Worm (Caenorhabditis elegans): ENCODE data around the gene tsp-8.
A peak's percentile ranks its signal among the peaks of the same experiment; 100 is the strongest.

Gene tsp-8

ce11 chrX:14729319-14729718 lies at the start of gene tsp-8:
tsp-8 (minus strand) TSS chrX:14729503.
- TF ChIP-seq elt-2 (tag; optimal IDR thresholded peaks at IDR 0.05) (no peak), ceh-18 (tag; optimal IDR thresholded peaks at IDR 0.05) (peak; percentile 6)

- TF ChIP-seq odd-2 (tag; optimal IDR thresholded peaks at IDR 0.05): no peak
- TF ChIP-seq pha-2 (tag; optimal IDR thresholded peaks at IDR 0.05): no peak
- no peak for TF ChIP-seq ets-4 (tag; optimal IDR thresholded peaks at IDR 0.05)
- TF ChIP-seq unc-42 (tag; optimal IDR thresholded peaks at IDR 0.05): peak; percentile 78
- no peak for TF ChIP-seq ceh-30 (tag; optimal IDR thresholded peaks at IDR 0.05)
- TF ChIP-seq mec-3 (tag; optimal IDR thresholded peaks at IDR 0.05; ENCODE audit: borderline replicate concordance): no peak
- no peak for TF ChIP-seq pqm-1 (tag; optimal IDR thresholded peaks at IDR 0.05)
- TF ChIP-seq ceh-24 (tag; optimal IDR thresholded peaks at IDR 0.05): no peak
- no peak for TF ChIP-seq nfya-1 (tag; optimal IDR thresholded peaks at IDR 0.05)
- TF ChIP-seq lim-6 (tag; optimal IDR thresholded peaks at IDR 0.05): no peak
- TF ChIP-seq hlh-13 (GFP tag; optimal IDR thresholded peaks at IDR 0.05): no peak
- TF ChIP-seq ceh-31 (tag; optimal IDR thresholded peaks at IDR 0.05): peak; percentile 22
- no peak for TF ChIP-seq C08G9.2 (tag; optimal IDR thresholded peaks at IDR 0.05)
- TF ChIP-seq pax-1 (tag; optimal IDR thresholded peaks at IDR 0.05): no peak
- TF ChIP-seq pha-4 (tag; optimal IDR thresholded peaks at IDR 0.05): no peak
- TF ChIP-seq pat-9 (tag; optimal IDR thresholded peaks at IDR 0.05): no peak
- no peak for TF ChIP-seq ceh-45 (GFP tag; IDR thresholded peaks at IDR 0.05)
These were observed 48.8 kb upstream of the tsp-8 start for ce11 chrX:14778112-14778511.

DNA sequence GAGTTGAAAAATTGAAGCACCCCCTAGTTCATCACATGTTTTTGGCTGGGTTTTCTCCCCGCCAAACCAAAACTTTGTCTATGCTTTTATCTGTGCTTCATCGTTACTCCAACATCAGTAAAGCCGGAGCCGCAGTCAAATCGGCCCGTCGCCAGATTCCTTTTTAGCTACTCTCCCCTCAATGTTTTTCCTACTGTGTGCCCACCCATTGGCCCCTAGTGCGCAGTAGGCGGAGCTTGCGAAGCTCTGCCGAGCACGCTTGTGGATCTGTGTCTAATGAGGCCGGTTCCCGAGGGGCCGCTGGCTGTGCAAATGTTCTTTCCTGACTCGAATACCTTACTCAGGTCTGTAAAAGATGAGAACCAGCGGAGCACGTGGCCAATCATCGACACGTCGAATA lies 47.0 kb upstream of the tsp-8 start:
- TF ChIP-seq hlh-15 (tag; optimal IDR thresholded peaks at IDR 0.05): no peak
- TF ChIP-seq unc-3 (GFP tag; conservative IDR thresholded peaks at IDR 0.05): 0 out of 2 replicates have a peak, but pooled peaks have one; percentile 48
- no peak for TF ChIP-seq unc-3 (tag; optimal IDR thresholded peaks at IDR 0.05)
- peak; percentile 21 for TF ChIP-seq nfya-1 (tag; optimal IDR thresholded peaks at IDR 0.05)
- TF ChIP-seq elt-2 (tag; optimal IDR thresholded peaks at IDR 0.05): no peak

DNA sequence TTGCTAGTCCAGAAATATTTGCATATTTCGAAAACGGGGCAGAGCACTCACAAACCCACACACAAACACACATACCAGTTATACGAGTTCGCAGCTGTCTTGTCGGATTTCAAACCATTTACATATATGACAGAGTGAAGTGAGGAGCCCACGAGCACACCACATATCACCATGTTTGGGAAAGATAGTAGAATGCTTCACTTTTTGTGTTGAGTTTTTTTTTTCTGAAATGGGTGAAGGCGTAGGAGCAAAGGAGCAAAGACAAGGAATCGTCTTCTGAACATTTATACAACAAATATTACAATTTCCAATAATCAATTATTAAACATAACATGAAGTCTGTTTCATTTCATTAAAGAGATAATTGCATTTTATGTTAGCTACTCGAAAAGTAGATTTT lies 45.9 kb upstream of the tsp-8 start:
- TF ChIP-seq pha-4 (tag; optimal IDR thresholded peaks at IDR 0.05) (no peak), fax-1 (tag; optimal IDR thresholded peaks at IDR 0.05) (no peak), ref-2 (tag; optimal IDR thresholded peaks at IDR 0.05) (no peak), fkh-6 (tag; optimal IDR thresholded peaks at IDR 0.05) (no peak), elt-4 (tag; optimal IDR thresholded peaks at IDR 0.05) (no peak), che-1 (tag; optimal IDR thresholded peaks at IDR 0.05) (no peak), ceh-45 (GFP tag; IDR thresholded peaks at IDR 0.05) (no peak), npax-4 (tag; optimal IDR thresholded peaks at IDR 0.05) (no peak), hlh-30 (tag; optimal IDR thresholded peaks at IDR 0.05; ENCODE audit: insufficient read depth) (no peak), pros-1 (tag; optimal IDR thresholded peaks at IDR 0.05) (no peak), hlh-13 (GFP tag; optimal IDR thresholded peaks at IDR 0.05) (no peak), K02D7.2 (tag; optimal IDR thresholded peaks at IDR 0.05) (no peak), sox-4 (tag; optimal IDR thresholded peaks at IDR 0.05) (no peak), fkh-10 (GFP tag; optimal IDR thresholded peaks at IDR 0.05) (no peak), ets-4 (tag; optimal IDR thresholded peaks at IDR 0.05) (no peak), dve-1 (tag; optimal IDR thresholded peaks at IDR 0.05) (no peak)

DNA sequence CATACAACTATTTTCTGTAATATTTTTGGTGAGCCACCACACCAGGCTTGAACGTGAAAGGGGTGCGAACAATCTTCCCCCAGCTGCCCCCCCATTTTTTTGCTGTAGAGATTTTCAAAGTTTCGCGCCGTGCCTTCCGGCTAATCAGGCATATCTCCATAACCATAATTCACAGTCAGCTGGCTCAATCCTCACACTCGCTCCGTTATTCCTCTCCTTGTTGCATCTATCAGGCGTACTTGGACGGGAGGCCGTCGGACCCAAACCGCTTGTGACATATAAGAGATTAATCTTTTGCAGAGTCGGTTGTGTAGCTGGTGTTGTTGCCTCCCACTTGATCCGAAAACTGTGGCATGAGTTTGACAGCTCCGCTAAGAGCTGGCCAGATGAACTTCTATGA lies 43.9 kb upstream of the tsp-8 start, which contains the start of gene unc-3:
unc-3 (plus strand) TSS at position 301 of the 400 bp plus-strand sequence.
- TF ChIP-seq T23F11.4 (GFP tag; optimal IDR thresholded peaks at IDR 0.05) (no peak), hlh-13 (GFP tag; optimal IDR thresholded peaks at IDR 0.05) (no peak), ceh-34 (tag; optimal IDR thresholded peaks at IDR 0.05) (no peak), K02D7.2 (tag; optimal IDR thresholded peaks at IDR 0.05) (no peak), mec-3 (tag; optimal IDR thresholded peaks at IDR 0.05; ENCODE audit: borderline replicate concordance) (no peak), ztf-16 (tag; optimal IDR thresholded peaks at IDR 0.05) (no peak), dmd-4 (tag; optimal IDR thresholded peaks at IDR 0.05; ENCODE audit: borderline replicate concordance) (no peak), pha-4 (tag; optimal IDR thresholded peaks at IDR 0.05) (no peak), C38D4.7 (GFP tag; optimal IDR thresholded peaks at IDR 0.05) (no peak), sox-2 (GFP tag; IDR thresholded peaks at IDR 0.05) (no peak), ets-4 (tag; optimal IDR thresholded peaks at IDR 0.05) (no peak), tbx-7 (tag; optimal IDR thresholded peaks at IDR 0.05) (no peak), F13H6.1 (tag; optimal IDR thresholded peaks at IDR 0.05) (no peak), nhr-11 (tag; optimal IDR thresholded peaks at IDR 0.05) (no peak), syd-9 (tag; optimal IDR thresholded peaks at IDR 0.05) (no peak), npax-4 (tag; optimal IDR thresholded peaks at IDR 0.05) (no peak), ceh-48 (tag; optimal IDR thresholded peaks at IDR 0.05) (no peak), lin-11 (tag; optimal IDR thresholded peaks at IDR 0.05) (no peak)

All from whole organism, late embryonic.